Worm (Caenorhabditis elegans): ENCODE results near the gene polq-1.

polq-1 gene

ce11 chrIII:5763988-5764387 is 39.0 kb downstream of the polq-1 start:
- TF ChIP-seq elt-4 (tag; optimal IDR thresholded peaks at IDR 0.05) = no peak
- no peak for TF ChIP-seq K02D7.2 (tag; optimal IDR thresholded peaks at IDR 0.05)
- TF ChIP-seq sox-2 (GFP tag; IDR thresholded peaks at IDR 0.05) = no peak
- no peak for TF ChIP-seq tbx-7 (tag; optimal IDR thresholded peaks at IDR 0.05)
- no peak for TF ChIP-seq gmeb-2 (tag; optimal IDR thresholded peaks at IDR 0.05)
- no peak for TF ChIP-seq zip-5 (tag; optimal IDR thresholded peaks at IDR 0.05)
- TF ChIP-seq ref-2 (tag; optimal IDR thresholded peaks at IDR 0.05) = no peak
- no peak for TF ChIP-seq ceh-31 (tag; optimal IDR thresholded peaks at IDR 0.05)
- TF ChIP-seq nhr-232 (tag; optimal IDR thresholded peaks at IDR 0.05) = no peak
- no peak for TF ChIP-seq ceh-9 (tag; optimal IDR thresholded peaks at IDR 0.05)
- no peak for TF ChIP-seq ceh-18 (tag; optimal IDR thresholded peaks at IDR 0.05)
- no peak for TF ChIP-seq hlh-13 (GFP tag; optimal IDR thresholded peaks at IDR 0.05)
- no peak for TF ChIP-seq dve-1 (tag; optimal IDR thresholded peaks at IDR 0.05)
- TF ChIP-seq npax-4 (tag; optimal IDR thresholded peaks at IDR 0.05) = no peak
- TF ChIP-seq elt-2 (tag; optimal IDR thresholded peaks at IDR 0.05) = no peak

- TF ChIP-seq elt-2 (tag; optimal IDR thresholded peaks at IDR 0.05) (no peak), eyg-1 (tag; optimal IDR thresholded peaks at IDR 0.05) (no peak), dve-1 (tag; optimal IDR thresholded peaks at IDR 0.05) (no peak), zip-5 (tag; optimal IDR thresholded peaks at IDR 0.05) (no peak), ama-1 (optimal IDR thresholded peaks at IDR 0.05) (no peak), npax-4 (tag; optimal IDR thresholded peaks at IDR 0.05) (no peak), hlh-30 (tag; optimal IDR thresholded peaks at IDR 0.05; ENCODE audit: insufficient read depth) (no peak), ceh-30 (tag; optimal IDR thresholded peaks at IDR 0.05) (no peak), ceh-19 (GFP tag; optimal IDR thresholded peaks at IDR 0.05) (no peak), nfya-1 (tag; optimal IDR thresholded peaks at IDR 0.05) (no peak), pat-9 (tag; optimal IDR thresholded peaks at IDR 0.05) (no peak), unc-55 (GFP tag; optimal IDR thresholded peaks at IDR 0.05) (no peak), ztf-16 (tag; optimal IDR thresholded peaks at IDR 0.05) (no peak), nhr-232 (tag; optimal IDR thresholded peaks at IDR 0.05) (no peak), pag-3 (tag; optimal IDR thresholded peaks at IDR 0.05; ENCODE audit: borderline replicate concordance) (no peak), syd-9 (tag; optimal IDR thresholded peaks at IDR 0.05) (no peak), ceh-48 (tag; optimal IDR thresholded peaks at IDR 0.05) (no peak), unc-86 (tag; optimal IDR thresholded peaks at IDR 0.05) (no peak), che-1 (tag; optimal IDR thresholded peaks at IDR 0.05) (no peak), ceh-18 (tag; optimal IDR thresholded peaks at IDR 0.05) (no peak)
These were observed 41.1 kb downstream of the polq-1 start for ce11 chrIII:5761886-5762285.

ce11 chrIII:5760721-5761120 is 42.2 kb downstream of the polq-1 start:
- peak; percentile 13 for TF ChIP-seq ceh-31 (tag; optimal IDR thresholded peaks at IDR 0.05)
- TF ChIP-seq unc-42 (tag; optimal IDR thresholded peaks at IDR 0.05) = peak; percentile 73
- TF ChIP-seq unc-55 (GFP tag; optimal IDR thresholded peaks at IDR 0.05) = no peak

- TF ChIP-seq C08G9.2 (tag; optimal IDR thresholded peaks at IDR 0.05) = no peak
- TF ChIP-seq ceh-34 (tag; optimal IDR thresholded peaks at IDR 0.05) = no peak
- TF ChIP-seq pqm-1 (tag; optimal IDR thresholded peaks at IDR 0.05) = no peak
- no peak for TF ChIP-seq nhr-11 (tag; optimal IDR thresholded peaks at IDR 0.05)
- no peak for TF ChIP-seq unc-42 (tag; optimal IDR thresholded peaks at IDR 0.05)
- TF ChIP-seq rnt-1 (tag; optimal IDR thresholded peaks at IDR 0.05) = no peak
- no peak for TF ChIP-seq tbx-7 (tag; optimal IDR thresholded peaks at IDR 0.05)
- no peak for TF ChIP-seq zip-5 (tag; optimal IDR thresholded peaks at IDR 0.05)
- TF ChIP-seq ceh-24 (tag; optimal IDR thresholded peaks at IDR 0.05) = no peak
These were observed 44.4 kb downstream of the polq-1 start for ce11 chrIII:5758519-5759099.

Measured in whole organism, late embryonic.